Fruit fly (Drosophila melanogaster): ENCODE results near the gene Eig71Ee.

The Eig71Ee gene

dm6 chr3L:15616490-15616889 lies 39.3 kb downstream of the Eig71Ee start:
- TF ChIP-seq CG34367 (tag; optimal IDR thresholded peaks at IDR 0.05) (no peak), CG32121 (GFP tag; IDR thresholded peaks at IDR 0.05) (no peak), gl (tag; optimal IDR thresholded peaks at IDR 0.05) (no peak)

- no peak for TF ChIP-seq CG17806 (tag; optimal IDR thresholded peaks at IDR 0.05)
- no peak for TF ChIP-seq CG13204 (GFP tag; optimal IDR thresholded peaks at IDR 0.05)
- no peak for TF ChIP-seq Ets98B (GFP tag; IDR thresholded peaks at IDR 0.05)
- TF ChIP-seq fd96Ca (GFP tag; IDR thresholded peaks at IDR 0.05) = no peak
- TF ChIP-seq CG9948 (tag; optimal IDR thresholded peaks at IDR 0.05) = no peak
- no peak for TF ChIP-seq CG15710 (tag; optimal IDR thresholded peaks at IDR 0.05)
- no peak for TF ChIP-seq CG14655 (GFP tag; optimal IDR thresholded peaks at IDR 0.05)
- TF ChIP-seq CG4496 (GFP tag; IDR thresholded peaks at IDR 0.05) = no peak
Measured at dm6 chr3L:15612728-15613127, 43.1 kb downstream of the Eig71Ee start, which contains the start of gene CG13449. TSS of gene CG13449 (minus strand) at chr3L:15612828.

dm6 chr3L:15610109-15610508 lies 45.7 kb downstream of the Eig71Ee start, which contains the start of gene CG7650:
TSS of gene CG7650 (minus strand) at chr3L:15610386.
- no peak for TF ChIP-seq Snoo (tag; optimal IDR thresholded peaks at IDR 0.05)
- no peak for TF ChIP-seq fd96Ca (GFP tag; IDR thresholded peaks at IDR 0.05)

- TF ChIP-seq rn (GFP tag; IDR thresholded peaks at IDR 0.05) (no peak), CG14655 (GFP tag; optimal IDR thresholded peaks at IDR 0.05) (no peak)
Measured at dm6 chr3L:15604979-15605378, 50.8 kb downstream of the Eig71Ee start.
